Worm (Caenorhabditis elegans): ENCODE measurements around the gene C53D6.8.

DNA sequence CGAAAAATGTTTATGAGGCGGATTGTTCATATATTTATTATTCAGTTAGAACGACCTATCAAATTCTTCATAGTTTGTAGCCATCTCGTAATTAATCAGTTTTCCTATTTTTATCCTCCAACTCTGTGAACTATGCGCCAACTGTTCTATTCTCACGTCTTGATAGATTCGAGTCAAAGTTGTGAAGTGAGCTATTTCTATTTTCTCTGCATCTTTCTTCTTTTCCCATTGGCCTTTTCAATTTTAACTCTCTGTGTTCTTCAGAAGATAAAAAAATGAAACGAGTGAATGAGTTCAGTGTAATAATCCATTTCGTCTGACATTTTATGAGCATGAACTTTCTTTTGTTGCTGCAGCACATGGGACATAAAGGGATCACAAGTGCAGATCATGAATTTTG lies 24.5 kb downstream of the C53D6.8 start:
- TF ChIP-seq ama-1 (optimal IDR thresholded peaks at IDR 0.05) (no peak), aly-2 (tag; optimal IDR thresholded peaks at IDR 0.05) (no peak), nhr-237 (tag; optimal IDR thresholded peaks at IDR 0.05) (no peak), snpc-4 (tag; optimal IDR thresholded peaks at IDR 0.05) (no peak)
